Fruit fly (Drosophila melanogaster): ENCODE results near the gene CG7387.
A peak's percentile ranks its signal among the peaks of the same experiment; 100 is the strongest.

CG7387 gene

dm6 chr3L:8153206-8153996, 39.5 kb downstream of the CG7387 start (continued):
- TF ChIP-seq CG7368 (GFP tag; optimal IDR thresholded peaks at IDR 0.05) = peak; percentile 72
- peak; percentile 97 for TF ChIP-seq CG15336 (GFP tag; IDR thresholded peaks at IDR 0.05)
- TF ChIP-seq esn (GFP tag; optimal IDR thresholded peaks at IDR 0.05) = peak; percentile 46
- TF ChIP-seq CG6854 (GFP tag; optimal IDR thresholded peaks at IDR 0.05) = no peak
- TF ChIP-seq CG6276 (GFP tag; optimal IDR thresholded peaks at IDR 0.05) = peak; percentile 95
- peak; percentile 62 for TF ChIP-seq topi (GFP tag; optimal IDR thresholded peaks at IDR 0.05)
- TF ChIP-seq dac (GFP tag; optimal IDR thresholded peaks at IDR 0.05) = peak; percentile 83
- peak; percentile 81 for TF ChIP-seq acj6 (GFP tag; optimal IDR thresholded peaks at IDR 0.05)
- TF ChIP-seq Eip78C (GFP tag) = peak; percentile 96
- TF ChIP-seq Gug (GFP tag; IDR thresholded peaks at IDR 0.05) = peak; percentile 89
- TF ChIP-seq Sox14 (GFP tag; optimal IDR thresholded peaks at IDR 0.05) = peak; percentile 78
- TF ChIP-seq Hr39 (GFP tag; optimal IDR thresholded peaks at IDR 0.05) = peak; percentile 48
- TF ChIP-seq svp (GFP tag) = no peak
- TF ChIP-seq Lpt (GFP tag; optimal IDR thresholded peaks at IDR 0.05) = peak; percentile 91
- peak; percentile 90 for TF ChIP-seq net (GFP tag; optimal IDR thresholded peaks at IDR 0.05)
- peak; percentile 88 for TF ChIP-seq CG4318 (GFP tag; optimal IDR thresholded peaks at IDR 0.05)
- peak; percentile 29 for TF ChIP-seq Smox (GFP tag; optimal IDR thresholded peaks at IDR 0.05)
- no peak for TF ChIP-seq fkh (GFP tag; optimal IDR thresholded peaks at IDR 0.05)
- peak; percentile 46 for TF ChIP-seq CG31627 (GFP tag; optimal IDR thresholded peaks at IDR 0.05)
- peak; percentile 52 for TF ChIP-seq Ets96B (tag; optimal IDR thresholded peaks at IDR 0.05)
- TF ChIP-seq cyc (GFP tag; optimal IDR thresholded peaks at IDR 0.05) = peak; percentile 50
- TF ChIP-seq CG6792 (GFP tag; optimal IDR thresholded peaks at IDR 0.05) = peak; percentile 61
- peak; percentile 65 for TF ChIP-seq fd59A (GFP tag; optimal IDR thresholded peaks at IDR 0.05)
- peak; percentile 47 for TF ChIP-seq CG6808 (GFP tag; optimal IDR thresholded peaks at IDR 0.05)
- peak; percentile 96 for TF ChIP-seq Hr4 (GFP tag; optimal IDR thresholded peaks at IDR 0.05)
- TF ChIP-seq Hr38 (GFP tag; optimal IDR thresholded peaks at IDR 0.05) = peak; percentile 63
- peak; percentile 53 for TF ChIP-seq spab (GFP tag; optimal IDR thresholded peaks at IDR 0.05)
- peak; percentile 96 for TF ChIP-seq eg (GFP tag; IDR thresholded peaks at IDR 0.05)
- TF ChIP-seq Eip75B (GFP tag; optimal IDR thresholded peaks at IDR 0.05) = peak; percentile 64
- TF ChIP-seq achi (GFP tag; optimal IDR thresholded peaks at IDR 0.05) = peak; percentile 87
- peak; percentile 76 for TF ChIP-seq CG11762 (GFP tag; optimal IDR thresholded peaks at IDR 0.05; ENCODE audit: insufficient read depth)
- TF ChIP-seq OdsH (GFP tag; optimal IDR thresholded peaks at IDR 0.05) = peak; percentile 90
- peak; percentile 95 for TF ChIP-seq CG32006 (GFP tag; optimal IDR thresholded peaks at IDR 0.05)

- TF ChIP-seq Met (GFP tag; optimal IDR thresholded peaks at IDR 0.05) = no peak
- 0 out of 3 replicates have a peak, but pooled peaks have one; percentile 9 for TF ChIP-seq eg (GFP tag; IDR thresholded peaks at IDR 0.05)
- TF ChIP-seq ss (GFP tag; optimal IDR thresholded peaks at IDR 0.05) = peak in 1 of 2 experiments; percentile 46
- TF ChIP-seq salr (GFP tag; optimal IDR thresholded peaks at IDR 0.05) = no peak
- TF ChIP-seq achi (GFP tag; optimal IDR thresholded peaks at IDR 0.05) = peak; percentile 2
- TF ChIP-seq CG15336 (GFP tag; IDR thresholded peaks at IDR 0.05) = peak; percentile 31; the same call in 1 of the 2 replicates
- no peak for TF ChIP-seq fd59A (GFP tag; optimal IDR thresholded peaks at IDR 0.05)
- TF ChIP-seq CG6808 (GFP tag; optimal IDR thresholded peaks at IDR 0.05) = peak; percentile 6
- peak; percentile 96 for TF ChIP-seq CG1621 (tag; optimal IDR thresholded peaks at IDR 0.05)
- peak; percentile 58; the same call in 1 of the 3 replicates for TF ChIP-seq CG6163 (GFP tag; IDR thresholded peaks at IDR 0.05)
- peak; percentile 28 for TF ChIP-seq CG3919 (GFP tag; optimal IDR thresholded peaks at IDR 0.05)
- TF ChIP-seq Eip78C (GFP tag) = peak; percentile 50
- peak; percentile 73 for TF ChIP-seq CG6854 (GFP tag; optimal IDR thresholded peaks at IDR 0.05)
Observed at dm6 chr3L:8151727-8152199, 41.2 kb downstream of the CG7387 start, which contains the start of gene CG13676. Gene CG13676, minus strand, starts transcription at chr3L:8151813.
